Fruit fly (Drosophila melanogaster) whole organism, wandering third instar larva: ENCODE data around the gene mRpL3.

Source experiments
- OdsH ChIP-seq: fragments of 200-800 bp; sonication (Bioruptor generic); optimal IDR thresholded peaks from 2 replicates; lab custom pipeline; 2016; ENCODE audit warnings: missing biosample characterization, mild to moderate bottlenecking, missing genetic modification characterization
- brk ChIP-seq: fragments of 200-800 bp; sonication (Bioruptor generic); optimal IDR thresholded peaks from 2 replicates; lab custom pipeline; 2016; ENCODE audit warnings: missing biosample characterization, mild to moderate bottlenecking, missing genetic modification characterization

DNA sequence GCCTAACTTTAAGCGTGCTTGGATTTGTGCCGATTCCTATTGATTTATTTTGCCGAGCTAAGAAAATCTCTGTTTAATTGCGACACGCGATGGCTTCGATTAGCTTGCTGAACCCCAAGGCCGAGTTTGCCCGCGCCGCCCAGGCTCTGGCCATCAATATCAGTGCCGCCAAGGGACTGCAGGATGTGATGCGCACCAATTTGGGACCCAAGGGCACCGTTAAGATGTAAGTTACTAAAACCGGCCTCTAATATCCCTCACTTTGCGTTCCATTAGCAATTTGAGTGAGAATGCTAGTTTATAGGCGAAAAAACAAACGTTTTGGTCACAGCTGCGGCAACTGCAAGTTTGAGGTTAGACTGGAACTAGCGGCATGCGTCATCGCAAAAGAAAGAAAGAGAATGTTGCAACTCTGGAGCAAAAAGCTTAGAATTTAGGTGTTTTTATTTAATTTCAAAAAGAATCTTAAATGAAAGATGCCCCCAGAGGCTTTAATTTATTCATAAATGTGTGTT is 14.3 kb upstream of the mRpL3 start:
- no peak for TF ChIP-seq brk (GFP tag; lab: Kevin White, UChicago)
- TF ChIP-seq OdsH (GFP tag; lab: Kevin White, UChicago) = no peak
